Worm (Caenorhabditis elegans) whole organism, late embryonic: ENCODE results near the gene ugt-12.

ENCODE experiments used
- F13H6.1 ChIP-seq: sonication (generic microtip); optimal IDR thresholded peaks from 2 replicates; lab custom pipeline; 2016; ENCODE audit warnings: missing genetic modification characterization, missing compliant biosample characterization
- K09A11.1 ChIP-seq: sonication (generic microtip); optimal IDR thresholded peaks from 2 replicates; lab custom pipeline; 2017; ENCODE audit warnings: antibody characterized with exemption, mild to moderate bottlenecking, missing genetic modification characterization, missing compliant biosample characterization; ENCODE audit not compliant: insufficient read depth
- T23F11.4 ChIP-seq: fragments of 200-800 bp; sonication (Bioruptor generic); optimal IDR thresholded peaks from 2 replicates; lab custom pipeline; 2018; ENCODE audit warnings: mild to moderate bottlenecking, missing genetic modification characterization, missing compliant biosample characterization
- Y22D7AL.16 ChIP-seq: sonication (generic microtip); optimal IDR thresholded peaks from 2 replicates; lab custom pipeline; 2016; ENCODE audit warnings: missing genetic modification characterization, missing compliant biosample characterization
- ama-1 ChIP-seq: fragments of 150-350 bp; optimal IDR thresholded peaks from 2 replicates; lab custom pipeline; 2014
- ceh-34 ChIP-seq: sonication (generic microtip); optimal IDR thresholded peaks from 2 replicates; lab custom pipeline; 2016; ENCODE audit warnings: mild to moderate bottlenecking, missing genetic modification characterization, missing compliant biosample characterization
- ceh-45 ChIP-seq: fragments of 200-800 bp; sonication (Bioruptor generic); IDR thresholded peaks from 2 replicates; pipeline ENCODE4 v1.3.6; 2022; ENCODE audit warnings: missing genetic modification reagents, missing genetic modification characterization, missing compliant biosample characterization
- elt-2 ChIP-seq: sonication (generic microtip); optimal IDR thresholded peaks from 2 replicates; lab custom pipeline; 2016; ENCODE audit warnings: missing genetic modification reagents, missing genetic modification characterization, missing compliant biosample characterization
- elt-4 ChIP-seq: sonication (generic microtip); optimal IDR thresholded peaks from 2 replicates; lab custom pipeline; 2016; ENCODE audit warnings: missing genetic modification characterization, missing compliant biosample characterization
- eyg-1 ChIP-seq: sonication (generic microtip); optimal IDR thresholded peaks from 2 replicates; lab custom pipeline; 2016; ENCODE audit warnings: missing genotype, missing genetic modification characterization, missing compliant biosample characterization
- fax-1 ChIP-seq: sonication (generic microtip); optimal IDR thresholded peaks from 2 replicates; lab custom pipeline; 2016; ENCODE audit warnings: missing genotype, missing genetic modification characterization, missing compliant biosample characterization
- hlh-13 ChIP-seq: fragments of 200-800 bp; sonication (Bioruptor generic); optimal IDR thresholded peaks from 2 replicates; lab custom pipeline; 2018; ENCODE audit warnings: mild to moderate bottlenecking, missing genetic modification characterization, missing compliant biosample characterization
- hlh-15 ChIP-seq: sonication (generic microtip); optimal IDR thresholded peaks from 2 replicates; lab custom pipeline; 2016; ENCODE audit warnings: missing genetic modification characterization, missing compliant biosample characterization
- hlh-6 ChIP-seq: sonication (generic microtip); optimal IDR thresholded peaks from 2 replicates; lab custom pipeline; 2016; ENCODE audit warnings: missing genotype, missing genetic modification characterization, missing compliant biosample characterization
- hlh-8 ChIP-seq: sonication (generic microtip); optimal IDR thresholded peaks from 2 replicates; lab custom pipeline; 2016; ENCODE audit warnings: missing genotype, missing genetic modification characterization, missing compliant biosample characterization
- lim-6 ChIP-seq: sonication (generic microtip); optimal IDR thresholded peaks from 2 replicates; lab custom pipeline; 2016; ENCODE audit warnings: missing genetic modification characterization, missing compliant biosample characterization
- madf-2 ChIP-seq: sonication (generic microtip); optimal IDR thresholded peaks from 2 replicates; lab custom pipeline; 2017; ENCODE audit warnings: missing genetic modification characterization, missing compliant biosample characterization
- nfya-1 ChIP-seq: sonication (generic microtip); optimal IDR thresholded peaks from 2 replicates; lab custom pipeline; 2017; ENCODE audit warnings: missing genetic modification characterization, mild to moderate bottlenecking, missing compliant biosample characterization, antibody characterized with exemption, moderate library complexity
- nhr-11 ChIP-seq: fragments of 150-350 bp; optimal IDR thresholded peaks from 2 replicates; lab custom pipeline; 2014; ENCODE audit warnings: missing biosample characterization, missing genetic modification characterization
- nhr-232 ChIP-seq: sonication (generic microtip); optimal IDR thresholded peaks from 2 replicates; lab custom pipeline; 2016; ENCODE audit warnings: missing genetic modification characterization, missing compliant biosample characterization
- pag-3 ChIP-seq: sonication (generic microtip); optimal IDR thresholded peaks from 2 replicates; lab custom pipeline; 2016; ENCODE audit warnings: missing compliant biosample characterization, missing genetic modification characterization, borderline replicate concordance
- pat-9 ChIP-seq: fragments of 200-800 bp; sonication (Bioruptor generic); optimal IDR thresholded peaks from 2 replicates; lab custom pipeline; 2018; ENCODE audit warnings: mild to moderate bottlenecking, missing genetic modification characterization, moderate library complexity, missing compliant biosample characterization
- pha-2 ChIP-seq: sonication (generic microtip); optimal IDR thresholded peaks from 2 replicates; lab custom pipeline; 2017; ENCODE audit warnings: mild to moderate bottlenecking, missing genetic modification characterization, missing compliant biosample characterization
- pha-4 ChIP-seq: fragments of 150-350 bp; optimal IDR thresholded peaks from 2 replicates; lab custom pipeline; 2018; ENCODE audit warnings: missing biosample characterization, missing genetic modification reagents, missing genetic modification characterization
- pqm-1 ChIP-seq: sonication (generic microtip); optimal IDR thresholded peaks from 2 replicates; lab custom pipeline; 2016; ENCODE audit warnings: missing genetic modification characterization, missing compliant biosample characterization
- pros-1 ChIP-seq: fragments of 150-350 bp; optimal IDR thresholded peaks from 2 replicates; lab custom pipeline; 2014; ENCODE audit warnings: missing biosample characterization, missing genetic modification reagents, missing genetic modification characterization
- ref-2 ChIP-seq: sonication (generic microtip); optimal IDR thresholded peaks from 2 replicates; lab custom pipeline; 2016; ENCODE audit warnings: missing genetic modification characterization, missing compliant biosample characterization
- sdc-2 ChIP-seq: sonication (generic microtip); optimal IDR thresholded peaks from 2 replicates; lab custom pipeline; 2016; ENCODE audit warnings: missing genotype, missing genetic modification characterization, missing compliant biosample characterization
- sox-2 ChIP-seq: fragments of 200-800 bp; sonication (Bioruptor generic); IDR thresholded peaks from 2 replicates; pipeline ENCODE4 v1.3.6; 2022; ENCODE audit warnings: missing genetic modification reagents, missing genetic modification characterization, missing compliant biosample characterization
- sox-4 ChIP-seq: sonication (generic microtip); optimal IDR thresholded peaks from 2 replicates; lab custom pipeline; 2017; ENCODE audit warnings: mild to moderate bottlenecking, missing genetic modification characterization, inconsistent platforms, missing compliant biosample characterization
- tbx-2 ChIP-seq: sonication (generic microtip); optimal IDR thresholded peaks from 2 replicates; lab custom pipeline; 2016; ENCODE audit warnings: missing genetic modification characterization, missing compliant biosample characterization
- tbx-7 ChIP-seq: sonication (generic microtip); optimal IDR thresholded peaks from 2 replicates; lab custom pipeline; 2016; ENCODE audit warnings: missing genotype, missing genetic modification characterization, missing compliant biosample characterization
- ttx-3 ChIP-seq: sonication (generic microtip); optimal IDR thresholded peaks from 2 replicates; lab custom pipeline; 2016; ENCODE audit warnings: missing genetic modification reagents, missing genetic modification characterization, missing compliant biosample characterization
- unc-3 ChIP-seq, 2 experiments: fragments of 200-800 bp in 1 of 2; sonication (Bioruptor generic) in 1 of 2; sonication (generic microtip) in 1 of 2; conservative IDR thresholded peaks in 1 of 2; optimal IDR thresholded peaks in 1 of 2; 2 replicates each; pipeline versions ENCODE4 v1.3.6 to Lab custom; 2016 to 2022; ENCODE audit warnings: missing compliant biosample characterization in 2 of 2, missing genetic modification characterization in 2 of 2, missing genetic modification reagents in 1 of 2
- unc-42 ChIP-seq: sonication (generic microtip); optimal IDR thresholded peaks from 2 replicates; lab custom pipeline; 2016; ENCODE audit warnings: missing genotype, missing genetic modification characterization, missing compliant biosample characterization
- unc-55 ChIP-seq: sonication (generic microtip); optimal IDR thresholded peaks from 2 replicates; lab custom pipeline; 2017; ENCODE audit warnings: missing biosample characterization, missing genetic modification reagents, missing genetic modification characterization
- unc-86 ChIP-seq: sonication (generic microtip); optimal IDR thresholded peaks from 2 replicates; lab custom pipeline; 2016; ENCODE audit warnings: missing genetic modification characterization, missing compliant biosample characterization

Gene ugt-12

DNA sequence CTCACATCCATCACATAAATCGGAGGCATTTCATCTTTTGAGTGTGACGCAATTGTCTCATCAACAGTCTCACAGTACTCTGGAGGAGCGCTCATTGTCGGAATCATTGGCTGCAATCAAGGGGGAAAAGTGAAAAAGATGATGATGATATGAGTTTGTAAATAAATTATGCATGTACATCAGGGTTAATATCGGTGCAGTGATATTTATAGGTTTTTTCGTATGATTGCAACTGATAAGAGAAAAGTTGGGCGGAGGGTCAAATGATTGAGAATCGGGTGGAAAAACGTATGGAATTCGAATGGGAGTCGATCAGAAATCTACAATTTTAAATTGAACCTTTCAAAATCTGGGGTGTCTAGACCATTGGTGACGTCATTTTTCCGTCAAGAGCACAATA is 25.4 kb upstream of the ugt-12 start, which contains the start of gene H23N18.6:
Gene H23N18.6 (minus strand): TSS at position 201 of the 400 bp plus-strand sequence.
- no peak for TF ChIP-seq sdc-2 (tag; lab: Kevin White, UChicago)
- TF ChIP-seq ttx-3 (tag; lab: Kevin White, UChicago): no peak
- no peak for TF ChIP-seq pha-2 (tag; lab: Kevin White, UChicago)
- TF ChIP-seq hlh-15: no peak
- TF ChIP-seq elt-2: peak; percentile 60

ce11 chrV:4913853-4914252 is 24.4 kb upstream of the ugt-12 start:
- TF ChIP-seq pha-4 (tag; lab: Kevin White, UChicago) (no peak), pqm-1 (tag; lab: Kevin White, UChicago) (no peak), tbx-2 (no peak), unc-42 (no peak), nhr-11 (no peak), K09A11.1 (no peak), hlh-13 (no peak), sox-4 (no peak), eyg-1 (tag; lab: Kevin White, UChicago) (no peak)

DNA sequence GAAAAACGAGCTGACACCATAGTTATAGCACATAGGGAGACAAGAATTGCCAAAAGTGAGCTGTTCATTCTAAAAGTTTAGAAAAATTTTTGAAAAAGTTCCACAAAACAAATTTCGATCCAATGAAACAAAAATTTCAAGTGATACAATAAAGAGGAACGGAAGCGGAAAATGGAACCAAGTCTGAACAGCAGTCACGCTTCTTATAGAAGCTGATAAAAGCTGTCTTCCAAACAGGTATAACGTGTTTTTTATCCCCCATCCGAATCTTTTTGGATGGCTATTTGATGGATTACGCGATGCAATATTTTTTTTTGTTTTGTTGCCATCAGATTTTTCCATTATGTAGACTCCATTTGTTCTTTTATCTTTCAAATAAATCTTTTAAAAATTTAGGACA is 22.9 kb upstream of the ugt-12 start, which contains the start of gene H23N18.5:
Gene H23N18.5 (minus strand): TSS at position 69 of the 400 bp plus-strand sequence.
- TF ChIP-seq elt-4 (no peak), pag-3 (no peak), fax-1 (tag; lab: Kevin White, UChicago) (no peak)

- no peak for TF ChIP-seq nhr-232 (tag; lab: Kevin White, UChicago)
- no peak for TF ChIP-seq pros-1 (tag; lab: Kevin White, UChicago)
- no peak for TF ChIP-seq lim-6 (tag; lab: Kevin White, UChicago)
- no peak for TF ChIP-seq nfya-1 (tag; lab: Kevin White, UChicago)
- TF ChIP-seq hlh-6 (tag; lab: Kevin White, UChicago): no peak
- TF ChIP-seq ceh-34: no peak
- TF ChIP-seq unc-86 (tag; lab: Kevin White, UChicago): no peak
- no peak for TF ChIP-seq sox-2
Observed at ce11 chrV:4908591-4908990, 19.2 kb upstream of the ugt-12 start, which contains the start of gene ugt-13. ugt-13 (plus strand) TSS chrV:4908884.

DNA sequence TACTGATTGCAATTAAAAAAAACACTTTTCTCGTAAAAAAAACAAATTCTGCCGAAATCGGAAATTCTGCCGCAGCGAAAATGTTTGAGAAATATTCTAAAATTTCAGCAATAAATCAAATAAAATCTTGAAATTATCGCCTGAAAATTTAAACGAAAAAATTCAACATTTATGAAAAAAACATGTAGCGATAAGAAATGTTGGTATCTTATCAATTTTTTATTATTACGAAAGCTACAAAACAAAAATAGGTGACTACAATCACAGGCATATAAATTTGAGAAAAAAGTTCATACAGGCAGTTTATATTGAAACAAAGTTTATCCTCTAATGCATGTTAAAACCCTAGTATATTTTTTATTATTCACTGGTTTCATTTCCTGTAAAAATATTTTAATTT is 16.5 kb upstream of the ugt-12 start, which contains the start of gene ugt-14:
Gene ugt-14 (plus strand): TSS at position 301 of the 400 bp plus-strand sequence.
- TF ChIP-seq tbx-2 (no peak), madf-2 (no peak), T23F11.4 (GFP tag; lab: Kevin White, UChicago) (no peak), unc-55 (GFP tag; lab: Kevin White, UChicago) (no peak), ceh-34 (no peak), pat-9 (no peak), nhr-11 (no peak), fax-1 (tag; lab: Kevin White, UChicago) (no peak), tbx-7 (tag; lab: Kevin White, UChicago) (no peak), lim-6 (tag; lab: Kevin White, UChicago) (no peak), sox-2 (no peak), Y22D7AL.16 (tag; lab: Kevin White, UChicago) (no peak), sox-4 (no peak), ref-2 (no peak)

DNA sequence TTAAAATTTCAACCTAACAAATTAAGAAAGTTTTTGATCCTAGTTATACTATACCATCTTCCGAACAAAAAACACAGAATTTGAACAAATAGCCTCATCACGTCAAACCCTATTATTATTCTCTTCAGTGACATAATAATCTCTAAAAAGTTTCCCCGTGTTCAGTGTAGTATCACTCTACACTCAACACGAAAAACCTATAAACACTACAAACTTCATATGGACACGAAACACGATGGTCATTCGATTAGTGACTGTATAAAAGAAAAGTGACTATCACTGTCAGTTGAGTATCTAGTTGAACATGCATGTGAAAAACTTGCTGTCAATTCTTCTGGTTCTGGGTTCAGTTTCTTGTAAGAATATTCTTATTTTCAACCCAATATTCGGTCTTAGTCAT is 14.3 kb upstream of the ugt-12 start, which contains the start of gene ugt-8:
Gene ugt-8 (plus strand): TSS at position 235 of the 400 bp plus-strand sequence.
- TF ChIP-seq ceh-45 (GFP tag; lab: Robert Waterston, UW) (no peak), F13H6.1 (tag; lab: Kevin White, UChicago) (no peak), elt-2 (no peak), hlh-8 (tag; lab: Kevin White, UChicago) (no peak), unc-86 (tag; lab: Kevin White, UChicago) (no peak), unc-3 (GFP tag; conservative IDR thresholded peaks at IDR 0.05; lab: Robert Waterston, UW) (no peak), unc-3 (tag; optimal IDR thresholded peaks at IDR 0.05; lab: Kevin White, UChicago) (no peak), ama-1 (lab: Kevin White, UChicago) (no peak), nhr-232 (tag; lab: Kevin White, UChicago) (no peak)
